Worm (Caenorhabditis elegans) whole organism, young adult: Measurements from ENCODE around the gene abts-4.
A peak's percentile ranks its signal among the peaks of the same experiment; 100 is the strongest.

Source experiments
- B0019.2 ChIP-seq: fragments of 200-800 bp; sonication (Bioruptor generic); conservative IDR thresholded peaks from 2 replicates; pipeline ENCODE4 v1.3.6; 2022; ENCODE audit warnings: missing genetic modification reagents, missing genetic modification characterization, missing compliant biosample characterization
- B0261.1 ChIP-seq: sonication (generic microtip); optimal IDR thresholded peaks from 2 replicates; lab custom pipeline; 2016; ENCODE audit warnings: mild to moderate bottlenecking, missing genetic modification characterization, moderate library complexity, missing compliant biosample characterization
- C17E4.6 ChIP-seq: fragments of 200-800 bp; sonication (Bioruptor generic); IDR thresholded peaks from 2 replicates; pipeline ENCODE4 v1.3.6; 2022; ENCODE audit warnings: missing genetic modification reagents, missing genetic modification characterization, missing compliant biosample characterization
- F22D6.2 ChIP-seq: sonication (generic microtip); optimal IDR thresholded peaks from 2 replicates; lab custom pipeline; 2016; ENCODE audit warnings: mild to moderate bottlenecking, missing genetic modification characterization, missing compliant biosample characterization
- F37B4.10 ChIP-seq: fragments of 200-800 bp; sonication (Bioruptor generic); IDR thresholded peaks from 2 replicates; pipeline ENCODE4 v1.3.6; 2022; ENCODE audit warnings: missing genetic modification characterization, missing compliant biosample characterization
- K11D2.4 ChIP-seq: fragments of 200-800 bp; sonication (Bioruptor generic); IDR thresholded peaks from 2 replicates; pipeline ENCODE4 v1.3.6; 2022; ENCODE audit warnings: missing genetic modification reagents, missing genetic modification characterization, missing compliant biosample characterization
- Y53F4B.3 ChIP-seq: fragments of 200-800 bp; sonication (Bioruptor generic); IDR thresholded peaks from 2 replicates; pipeline ENCODE4 v1.3.6; 2022; ENCODE audit warnings: missing genetic modification reagents, missing genetic modification characterization, missing compliant biosample characterization
- Y67H2A.10 ChIP-seq: fragments of 200-800 bp; sonication (Bioruptor generic); conservative IDR thresholded peaks from 2 replicates; pipeline ENCODE4 v1.3.6; 2022; ENCODE audit warnings: missing genetic modification reagents, missing genetic modification characterization, missing compliant biosample characterization
- Y95B8A.8 ChIP-seq: fragments of 200-800 bp; sonication (Bioruptor generic); IDR thresholded peaks from 2 replicates; pipeline ENCODE4 v1.3.6; 2022; ENCODE audit warnings: missing genetic modification reagents, missing genetic modification characterization, missing compliant biosample characterization
- cebp-1 ChIP-seq, 2 experiments: fragments of 200-800 bp in 1 of 2; sonication (Bioruptor generic) in 1 of 2; sonication (generic microtip) in 1 of 2; IDR thresholded peaks in 1 of 2; optimal IDR thresholded peaks in 1 of 2; 2 replicates each; pipeline versions ENCODE4 v1.3.6 to Lab custom; 2017 to 2022; ENCODE audit warnings: missing compliant biosample characterization in 2 of 2, missing genetic modification characterization in 2 of 2, mild to moderate bottlenecking in 1 of 2, missing genetic modification reagents in 1 of 2, moderate library complexity in 1 of 2
- ceh-27 ChIP-seq: fragments of 200-800 bp; sonication (Bioruptor generic); optimal IDR thresholded peaks from 2 replicates; lab custom pipeline; 2018; ENCODE audit warnings: mild to moderate bottlenecking, missing genetic modification characterization, moderate library complexity, missing compliant biosample characterization
- chd-7 ChIP-seq: sonication (generic microtip); optimal IDR thresholded peaks from 2 replicates; lab custom pipeline; 2016; ENCODE audit warnings: mild to moderate bottlenecking, missing genetic modification characterization, moderate library complexity, missing compliant biosample characterization
- dox-1 ChIP-seq: fragments of 200-800 bp; sonication (Bioruptor generic); IDR thresholded peaks from 2 replicates; pipeline ENCODE4 v1.3.6; 2022; ENCODE audit warnings: missing genetic modification reagents, missing genetic modification characterization, missing compliant biosample characterization
- efl-1 ChIP-seq: fragments of 150-350 bp; optimal IDR thresholded peaks from 2 replicates; lab custom pipeline; 2014; ENCODE audit warnings: missing biosample characterization, missing genetic modification reagents, missing genetic modification characterization
- egrh-3 ChIP-seq: fragments of 200-800 bp; sonication (Bioruptor generic); IDR thresholded peaks from 2 replicates; pipeline ENCODE4 v1.3.6; 2022; ENCODE audit warnings: missing genetic modification reagents, missing genetic modification characterization, missing compliant biosample characterization
- ekl-4 ChIP-seq: fragments of 200-800 bp; sonication (Bioruptor generic); IDR thresholded peaks from 2 replicates; pipeline ENCODE4 v1.3.6; 2022; ENCODE audit warnings: missing genetic modification reagents, missing genetic modification characterization, missing compliant biosample characterization
- hmg-20 ChIP-seq: fragments of 200-800 bp; sonication (Bioruptor generic); IDR thresholded peaks from 2 replicates; pipeline ENCODE4 v1.3.6; 2022; ENCODE audit warnings: missing genetic modification reagents, missing genetic modification characterization, missing compliant biosample characterization
- hrde-1 ChIP-seq: sonication (generic microtip); optimal IDR thresholded peaks from 2 replicates; lab custom pipeline; 2016; ENCODE audit warnings: missing genetic modification characterization, mild to moderate bottlenecking, missing compliant biosample characterization, moderate library complexity, missing genotype, missing genetic modification reagents, borderline replicate concordance
- hsf-1 ChIP-seq: fragments of 200-800 bp; sonication (Bioruptor generic); IDR thresholded peaks from 2 replicates; pipeline ENCODE4 v1.3.6; 2022; ENCODE audit warnings: missing genetic modification reagents, missing genetic modification characterization, missing compliant biosample characterization
- let-607 ChIP-seq, 2 experiments: fragments of 200-800 bp in 1 of 2; sonication (Bioruptor generic) in 1 of 2; sonication (generic microtip) in 1 of 2; optimal IDR thresholded peaks; 2 replicates each; lab custom pipeline; 2016 to 2018; ENCODE audit warnings: mild to moderate bottlenecking in 2 of 2, missing compliant biosample characterization in 2 of 2, missing genetic modification characterization in 2 of 2, moderate library complexity in 2 of 2, missing genotype in 1 of 2
- lin-35 ChIP-seq, 3 experiments: fragments of 150-350 bp in 2 of 3; sonication (generic microtip) in 1 of 3; optimal IDR thresholded peaks; 2 replicates each; lab custom pipeline; 2014 to 2018; ENCODE audit warnings: missing biosample characterization in 3 of 3, missing genetic modification characterization in 3 of 3, missing genetic modification reagents in 3 of 3
- lir-1 ChIP-seq: fragments of 200-800 bp; sonication (Bioruptor generic); conservative IDR thresholded peaks from 2 replicates; pipeline ENCODE4 v1.3.6; 2022; ENCODE audit warnings: missing genetic modification reagents, missing genetic modification characterization, missing compliant biosample characterization
- lsl-1 ChIP-seq: fragments of 200-800 bp; sonication (Bioruptor generic); optimal IDR thresholded peaks from 2 replicates; lab custom pipeline; 2018; ENCODE audit warnings: mild to moderate bottlenecking, missing genetic modification characterization, moderate library complexity, missing compliant biosample characterization
- madf-10 ChIP-seq: sonication (generic microtip); optimal IDR thresholded peaks from 2 replicates; lab custom pipeline; 2016; ENCODE audit warnings: mild to moderate bottlenecking, missing genetic modification characterization, missing compliant biosample characterization
- madf-8 ChIP-seq: fragments of 200-800 bp; sonication (Bioruptor generic); conservative IDR thresholded peaks from 2 replicates; pipeline ENCODE4 v1.3.6; 2022; ENCODE audit warnings: missing genetic modification reagents, missing genetic modification characterization, missing compliant biosample characterization
- mcd-1 ChIP-seq: fragments of 200-800 bp; sonication (Bioruptor generic); IDR thresholded peaks from 2 replicates; pipeline ENCODE4 v1.3.6; 2022; ENCODE audit warnings: missing genetic modification reagents, missing genetic modification characterization, missing compliant biosample characterization
- mxl-1 ChIP-seq: sonication (generic microtip); optimal IDR thresholded peaks from 2 replicates; lab custom pipeline; 2016; ENCODE audit warnings: missing genetic modification characterization, missing compliant biosample characterization
- nfyb-1 ChIP-seq: fragments of 200-800 bp; sonication (Bioruptor generic); IDR thresholded peaks from 2 replicates; pipeline ENCODE4 v1.3.6; 2022; ENCODE audit warnings: missing genetic modification reagents, missing genetic modification characterization, missing compliant biosample characterization
- nhr-179 ChIP-seq: sonication (generic microtip); optimal IDR thresholded peaks from 2 replicates; lab custom pipeline; 2016; ENCODE audit warnings: mild to moderate bottlenecking, missing genetic modification characterization, missing compliant biosample characterization
- nhr-80 ChIP-seq: sonication (generic microtip); optimal IDR thresholded peaks from 2 replicates; lab custom pipeline; 2016; ENCODE audit warnings: missing genetic modification characterization, missing compliant biosample characterization
- sdz-38 ChIP-seq: sonication (generic microtip); optimal IDR thresholded peaks from 2 replicates; lab custom pipeline; 2016; ENCODE audit warnings: missing genotype, missing genetic modification characterization, missing compliant biosample characterization
- sea-2 ChIP-seq: fragments of 200-800 bp; sonication (Bioruptor generic); IDR thresholded peaks from 2 replicates; pipeline ENCODE4 v1.3.6; 2022; ENCODE audit warnings: missing genetic modification characterization, missing compliant biosample characterization
- snpc-1.1 ChIP-seq: sonication (generic microtip); optimal IDR thresholded peaks from 2 replicates; lab custom pipeline; 2017; ENCODE audit warnings: missing genetic modification characterization, mild to moderate bottlenecking, missing compliant biosample characterization, antibody characterized with exemption, moderate library complexity, missing genotype, missing genetic modification reagents; ENCODE audit not compliant: insufficient read depth
- snpc-1.3 ChIP-seq: sonication (generic microtip); optimal IDR thresholded peaks from 2 replicates; lab custom pipeline; 2017; ENCODE audit warnings: missing genetic modification characterization, mild to moderate bottlenecking, missing compliant biosample characterization, antibody characterized with exemption, moderate library complexity, missing genotype, missing genetic modification reagents; ENCODE audit not compliant: insufficient read depth
- snpc-4 ChIP-seq, 5 experiments: fragments of 150-350 bp in 1 of 5; sonication (generic microtip) in 4 of 5; optimal IDR thresholded peaks; 2 replicates each; lab custom pipeline; 2014 to 2018; ENCODE audit warnings: missing genetic modification characterization in 5 of 5, missing biosample characterization in 3 of 5, antibody characterized with exemption in 2 of 5, mild to moderate bottlenecking in 2 of 5, missing compliant biosample characterization in 2 of 5, missing genotype in 2 of 5, moderate library complexity in 2 of 5, missing genetic modification reagents in 1 of 5
- tbp1 ChIP-seq: fragments of 200-800 bp; sonication (Bioruptor generic); optimal IDR thresholded peaks from 2 replicates; lab custom pipeline; 2018; ENCODE audit warnings: mild to moderate bottlenecking, missing genetic modification characterization, missing compliant biosample characterization
- tbx-9 ChIP-seq: sonication (generic microtip); optimal IDR thresholded peaks from 2 replicates; lab custom pipeline; 2016; ENCODE audit warnings: borderline replicate concordance, missing genetic modification characterization, inconsistent platforms, missing compliant biosample characterization
- tlf-1 ChIP-seq: fragments of 200-800 bp; sonication (Bioruptor generic); optimal IDR thresholded peaks from 2 replicates; lab custom pipeline; 2018; ENCODE audit warnings: mild to moderate bottlenecking, missing genetic modification characterization, missing compliant biosample characterization
- unc-130 ChIP-seq: sonication (generic microtip); optimal IDR thresholded peaks from 2 replicates; lab custom pipeline; 2016; ENCODE audit warnings: missing genetic modification reagents, missing genetic modification characterization, missing compliant biosample characterization
- xnd-1 ChIP-seq: sonication (generic microtip); optimal IDR thresholded peaks from 2 replicates; lab custom pipeline; 2016; ENCODE audit warnings: missing genotype, missing genetic modification reagents, missing genetic modification characterization, missing compliant biosample characterization
- ztf-18 ChIP-seq: sonication (generic microtip); optimal IDR thresholded peaks from 2 replicates; lab custom pipeline; 2016; ENCODE audit warnings: missing genotype, mild to moderate bottlenecking, missing genetic modification characterization, missing compliant biosample characterization
- ztf-26 ChIP-seq: sonication (generic microtip); optimal IDR thresholded peaks from 2 replicates; lab custom pipeline; 2017; ENCODE audit warnings: missing genetic modification characterization, missing compliant biosample characterization
- ztf-3 ChIP-seq: fragments of 200-800 bp; sonication (Bioruptor generic); optimal IDR thresholded peaks from 2 replicates; lab custom pipeline; 2018; ENCODE audit warnings: mild to moderate bottlenecking, missing genetic modification characterization, missing compliant biosample characterization

abts-4 gene

ce11 chrX:6738535-6738934, 23.0 kb downstream of the abts-4 start:
- TF ChIP-seq tbx-9 (tag; lab: Kevin White, UChicago) (no peak), hmg-20 (GFP tag; lab: Robert Waterston, UW) (no peak), Y95B8A.8 (GFP tag; lab: Robert Waterston, UW) (no peak), ztf-18 (tag; lab: Kevin White, UChicago) (no peak), egrh-3 (GFP tag; lab: Robert Waterston, UW) (no peak), sea-2 (GFP tag; lab: Robert Waterston, UW) (no peak), snpc-1.3 (tag; lab: Kevin White, UChicago) (no peak), madf-10 (tag; lab: Kevin White, UChicago) (no peak), B0019.2 (no peak), unc-130 (no peak), xnd-1 (tag; lab: Kevin White, UChicago) (no peak), lir-1 (GFP tag; lab: Robert Waterston, UW) (no peak), Y67H2A.10 (GFP tag; lab: Robert Waterston, UW) (no peak), snpc-1.1 (tag; lab: Kevin White, UChicago) (no peak)

ce11 chrX:6737329-6738008, 24.1 kb downstream of the abts-4 start:
- TF ChIP-seq tlf-1 (peak; percentile 53), ztf-26 (tag; lab: Kevin White, UChicago) (peak; percentile 88), hmg-20 (GFP tag; lab: Robert Waterston, UW) (no peak), ceh-27 (GFP tag; lab: Kevin White, UChicago) (peak; percentile 67), nhr-179 (tag; lab: Kevin White, UChicago) (no peak), madf-10 (tag; lab: Kevin White, UChicago) (peak; percentile 79), C17E4.6 (0 out of 2 replicates have a peak, but pooled peaks have one; percentile 23), snpc-4 (GFP tag; optimal IDR thresholded peaks at IDR 0.05; lab: Kevin White, UChicago) (no peak), snpc-4 (tag; optimal IDR thresholded peaks at IDR 0.05; lab: Kevin White, UChicago) (peak in 3 of 4 experiments; percentile 37 to 47 (median 38)), mxl-1 (tag; lab: Kevin White, UChicago) (peak; percentile 62), mcd-1 (peak; percentile 58), tbp1 (peak; percentile 57), Y53F4B.3 (no peak), cebp-1 (GFP tag; IDR thresholded peaks at IDR 0.05; lab: Robert Waterston, UW) (no peak), cebp-1 (tag; optimal IDR thresholded peaks at IDR 0.05; lab: Kevin White, UChicago) (peak; percentile 85), F22D6.2 (peak; percentile 89), ztf-3 (GFP tag; lab: Kevin White, UChicago) (peak; percentile 20), dox-1 (GFP tag; lab: Robert Waterston, UW) (peak; percentile 81), F37B4.10 (no peak), hsf-1 (GFP tag; lab: Robert Waterston, UW) (0 out of 2 replicates have a peak, but pooled peaks have one; percentile 45), lsl-1 (GFP tag; lab: Kevin White, UChicago) (no peak), K11D2.4 (GFP tag; lab: Robert Waterston, UW) (peak; percentile 90; the same call in 1 of the 2 replicates), efl-1 (GFP tag; lab: Kevin White, UChicago) (no peak), madf-8 (GFP tag; lab: Robert Waterston, UW) (no peak), nfyb-1 (GFP tag; lab: Robert Waterston, UW) (peak; percentile 49; the same call in 1 of the 2 replicates), lin-35 (GFP tag; optimal IDR thresholded peaks at IDR 0.05; lab: Kevin White, UChicago) (peak in 1 of 3 experiments; percentile 63), Y95B8A.8 (GFP tag; lab: Robert Waterston, UW) (0 out of 2 replicates have a peak, but pooled peaks have one; percentile 36), nhr-80 (peak; percentile 77), sdz-38 (tag; lab: Kevin White, UChicago) (no peak), chd-7 (tag; lab: Kevin White, UChicago) (peak; percentile 92), ekl-4 (GFP tag; lab: Robert Waterston, UW) (peak; percentile 69), let-607 (tag; optimal IDR thresholded peaks at IDR 0.05; lab: Kevin White, UChicago) (peak; percentile 4 to 76), B0261.1 (tag; lab: Kevin White, UChicago) (no peak), hrde-1 (no peak)
